Fruit fly (Drosophila melanogaster) whole organism, larva: ENCODE results near the gene Hsc70-3.

Experiments used
- noc ChIP-seq: fragments of 200-800 bp; sonication (Bioruptor generic); optimal IDR thresholded peaks from 3 replicates; lab custom pipeline; 2019; ENCODE audit warnings: missing biosample characterization, mild to moderate bottlenecking, missing genetic modification characterization, moderate library complexity

The Hsc70-3 gene

dm6 chrX:11806867-11807747, at the start of gene Hsc70-3:
Gene Hsc70-3 (minus strand): TSS chrX:11807117.
- TF ChIP-seq noc (tag; lab: Kevin White, UChicago), result peak; percentile 54

- TF ChIP-seq noc (tag; lab: Kevin White, UChicago), result no peak
Observed at dm6 chrX:11855950-11856349, 49.0 kb upstream of the Hsc70-3 start.

dm6 chrX:11854758-11855465, 48.0 kb upstream of the Hsc70-3 start, which contains the start of the genes CG10347 and ATP7:
Gene CG10347 (minus strand): TSS chrX:11854931.
Gene ATP7 (plus strand): TSS chrX:11855022.
- peak; percentile 30 for TF ChIP-seq noc (tag; lab: Kevin White, UChicago)

- peak; percentile 31 for TF ChIP-seq noc (tag; lab: Kevin White, UChicago)
Observed at dm6 chrX:11852310-11852709, 45.4 kb upstream of the Hsc70-3 start, which contains the start of gene p24-1. Gene p24-1 (minus strand): TSS chrX:11852530.

- no peak for TF ChIP-seq noc (tag; lab: Kevin White, UChicago)
Observed at dm6 chrX:11849267-11849666, 42.4 kb upstream of the Hsc70-3 start.

- TF ChIP-seq noc (tag; lab: Kevin White, UChicago), result peak; percentile 35
Observed at dm6 chrX:11848507-11849264, 41.8 kb upstream of the Hsc70-3 start.

- TF ChIP-seq noc (tag; lab: Kevin White, UChicago), result no peak
Observed at dm6 chrX:11846049-11846718, 39.3 kb upstream of the Hsc70-3 start, which contains the start of gene CG15740. Gene CG15740 (minus strand): TSS chrX:11846099.

dm6 chrX:11841702-11842378, 34.9 kb upstream of the Hsc70-3 start:
- TF ChIP-seq noc (tag; lab: Kevin White, UChicago), result no peak

dm6 chrX:11839308-11839707, 32.4 kb upstream of the Hsc70-3 start, which contains the start of gene Cyp28c1:
Gene Cyp28c1 (plus strand): TSS chrX:11839608.
- TF ChIP-seq noc (tag; lab: Kevin White, UChicago), result no peak

dm6 chrX:11837926-11838325, 31.0 kb upstream of the Hsc70-3 start, which contains the start of gene CG15741:
Gene CG15741 (minus strand): TSS chrX:11838026.
- TF ChIP-seq noc (tag; lab: Kevin White, UChicago), result no peak

- TF ChIP-seq noc (tag; lab: Kevin White, UChicago), result no peak
Observed at dm6 chrX:11828336-11829007, 21.6 kb upstream of the Hsc70-3 start.

dm6 chrX:11823003-11823402, 16.1 kb upstream of the Hsc70-3 start:
- no peak for TF ChIP-seq noc (tag; lab: Kevin White, UChicago)

dm6 chrX:11821946-11822345, 15.0 kb upstream of the Hsc70-3 start:
- peak; percentile 11 for TF ChIP-seq noc (tag; lab: Kevin White, UChicago)
